Worm (Caenorhabditis elegans) whole organism, early embryonic: Measurements from ENCODE around the gene F26D11.1.

Experiments used
- B0310.2 ChIP-seq: sonication (generic microtip); optimal IDR thresholded peaks from 2 replicates; lab custom pipeline; 2016; ENCODE audit warnings: mild to moderate bottlenecking, missing genetic modification characterization, missing compliant biosample characterization
- F13C5.2 ChIP-seq: sonication (generic microtip); optimal IDR thresholded peaks from 2 replicates; lab custom pipeline; 2017; ENCODE audit warnings: mild to moderate bottlenecking, missing genetic modification characterization, inconsistent platforms, missing compliant biosample characterization
- ama-1 ChIP-seq: fragments of 150-350 bp; optimal IDR thresholded peaks from 2 replicates; lab custom pipeline; 2014
- ets-7 ChIP-seq: sonication (generic microtip); optimal IDR thresholded peaks from 2 replicates; lab custom pipeline; 2016; ENCODE audit warnings: missing genotype, missing genetic modification characterization, missing compliant biosample characterization
- flt-1 ChIP-seq: fragments of 200-800 bp; sonication (Bioruptor generic); IDR thresholded peaks from 2 replicates; pipeline ENCODE4 v1.3.6; 2022; ENCODE audit warnings: missing genetic modification characterization, missing compliant biosample characterization
- hmg-4 ChIP-seq: fragments of 200-800 bp; sonication (Bioruptor generic); optimal IDR thresholded peaks from 2 replicates; lab custom pipeline; 2018; ENCODE audit warnings: mild to moderate bottlenecking, missing genetic modification characterization, missing compliant biosample characterization
- pes-1 ChIP-seq: fragments of 200-800 bp; sonication (Bioruptor generic); IDR thresholded peaks from 2 replicates; pipeline ENCODE4 v1.3.6; 2022; ENCODE audit warnings: missing genetic modification reagents, missing genetic modification characterization, missing compliant biosample characterization
- sea-1 ChIP-seq: fragments of 200-800 bp; sonication (Bioruptor generic); conservative IDR thresholded peaks from 2 replicates; pipeline ENCODE4 v1.3.6; 2022; ENCODE audit warnings: missing genetic modification characterization, missing compliant biosample characterization
- tbx-37 ChIP-seq: fragments of 200-800 bp; sonication (Bioruptor generic); conservative IDR thresholded peaks from 2 replicates; pipeline ENCODE4 v1.3.6; 2022; ENCODE audit warnings: missing genetic modification reagents, missing genetic modification characterization, missing compliant biosample characterization

DNA sequence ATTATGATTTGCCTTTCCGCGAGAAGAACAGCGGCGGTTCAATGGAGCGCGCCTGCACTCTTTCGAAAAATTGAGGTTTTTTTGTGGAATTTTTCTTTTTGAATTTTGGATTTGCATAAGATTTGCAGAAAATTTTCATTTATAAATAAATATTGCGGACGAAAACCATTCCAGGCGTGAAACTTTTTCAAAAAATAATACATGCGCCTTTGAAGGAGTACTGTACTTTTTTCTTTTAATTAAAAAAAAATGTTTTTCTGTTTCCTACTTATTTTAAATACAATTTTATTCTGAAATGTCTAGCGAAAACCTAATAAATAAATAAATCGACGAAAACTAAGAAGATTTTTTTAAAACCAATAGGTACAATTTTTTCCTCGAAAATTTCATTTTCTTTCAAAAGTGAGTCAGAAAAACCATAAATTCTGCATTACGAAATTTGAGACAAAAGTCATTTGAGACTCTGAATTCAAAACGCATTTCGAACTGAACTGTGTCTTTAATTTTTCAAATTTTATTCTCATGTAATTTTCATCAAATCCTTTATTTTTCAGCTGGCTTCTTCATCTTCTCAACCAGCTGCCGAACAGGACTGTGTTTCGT, at the start of gene F26D11.1:
- TF ChIP-seq pes-1 (GFP tag; lab: Robert Waterston, UW) (no peak), sea-1 (no peak), ama-1 (lab: Kevin White, UChicago) (no peak), tbx-37 (GFP tag; lab: Robert Waterston, UW) (no peak), B0310.2 (tag; lab: Kevin White, UChicago) (no peak), hmg-4 (no peak), ets-7 (tag; lab: Kevin White, UChicago) (no peak), F13C5.2 (no peak), flt-1 (no peak)
